Fruit fly (Drosophila melanogaster) whole organism, embryonic: ENCODE data around the gene CG6040.

Experiments used
- Aef1 ChIP-seq: fragments of 200-800 bp; sonication (Bioruptor generic); IDR thresholded peaks from 3 replicates; pipeline ENCODE4 v1.3.6; 2022; ENCODE audit warnings: missing biosample characterization, missing genetic modification characterization
- Atf-2 ChIP-seq: fragments of 200-800 bp; sonication (Bioruptor generic); optimal IDR thresholded peaks from 2 replicates; lab custom pipeline; 2016; ENCODE audit warnings: missing biosample characterization, missing genetic modification characterization
- Atf3 ChIP-seq: fragments of 200-800 bp; sonication (Bioruptor generic); optimal IDR thresholded peaks from 3 replicates; lab custom pipeline; 2016; ENCODE audit warnings: missing biosample characterization, missing genetic modification characterization
- BEAF-32 ChIP-seq: fragments of 200-800 bp; sonication (Bioruptor generic); optimal IDR thresholded peaks from 3 replicates; lab custom pipeline; 2017; ENCODE audit warnings: missing biosample characterization, missing genetic modification characterization, mild to moderate bottlenecking, moderate library complexity, missing genetic modification reagents
- Blimp-1 ChIP-seq: fragments of 200-800 bp; sonication (Bioruptor generic); optimal IDR thresholded peaks from 3 replicates; lab custom pipeline; 2018; ENCODE audit warnings: missing biosample characterization, missing genetic modification characterization, mild to moderate bottlenecking, moderate library complexity, missing genetic modification reagents
- CG10147 ChIP-seq: fragments of 200-800 bp; sonication (Bioruptor generic); optimal IDR thresholded peaks from 2 replicates; lab custom pipeline; 2019; ENCODE audit warnings: missing biosample characterization, mild to moderate bottlenecking, missing genetic modification characterization, moderate library complexity
- CG10321 ChIP-seq: fragments of 200-800 bp; sonication (Bioruptor generic); IDR thresholded peaks from 2 replicates; pipeline ENCODE4 v1.3.6; 2022; ENCODE audit warnings: missing biosample characterization, missing genetic modification characterization
- CG10979 ChIP-seq: fragments of 200-800 bp; sonication (Bioruptor generic); optimal IDR thresholded peaks from 2 replicates; lab custom pipeline; 2018; ENCODE audit warnings: missing biosample characterization, mild to moderate bottlenecking, missing genetic modification characterization, moderate library complexity
- CG11247 ChIP-seq: fragments of 200-800 bp; sonication (Bioruptor generic); IDR thresholded peaks from 2 replicates; pipeline ENCODE4 v1.3.6; 2022; ENCODE audit warnings: missing biosample characterization, missing genetic modification characterization
- CG12071 ChIP-seq: fragments of 200-800 bp; sonication (Bioruptor generic); optimal IDR thresholded peaks from 3 replicates; lab custom pipeline; 2018; ENCODE audit warnings: missing biosample characterization, mild to moderate bottlenecking, missing genetic modification characterization
- CG13123 ChIP-seq: fragments of 200-800 bp; sonication (Bioruptor generic); optimal IDR thresholded peaks from 2 replicates; lab custom pipeline; 2016; ENCODE audit warnings: missing biosample characterization, missing genetic modification characterization
- CG13624 ChIP-seq: fragments of 200-800 bp; sonication (Bioruptor generic); optimal IDR thresholded peaks from 2 replicates; lab custom pipeline; 2016; ENCODE audit warnings: missing biosample characterization, missing genetic modification characterization
- CG14014 ChIP-seq: fragments of 200-800 bp; sonication (Bioruptor generic); IDR thresholded peaks from 2 replicates; pipeline ENCODE4 v1.3.6; 2022; ENCODE audit warnings: missing biosample characterization, missing genetic modification characterization
- CG1602 ChIP-seq: fragments of 200-800 bp; sonication (Bioruptor generic); optimal IDR thresholded peaks from 3 replicates; lab custom pipeline; 2016; ENCODE audit warnings: missing biosample characterization, missing genetic modification characterization
- CG16813 ChIP-seq: fragments of 200-800 bp; sonication (Bioruptor generic); IDR thresholded peaks from 3 replicates; pipeline ENCODE4 v1.3.6; 2022; ENCODE audit warnings: missing biosample characterization, missing genetic modification characterization; ENCODE audit not compliant: partially characterized antibody
- CG2678 ChIP-seq: fragments of 200-800 bp; sonication (Bioruptor generic); optimal IDR thresholded peaks from 3 replicates; lab custom pipeline; 2019; ENCODE audit warnings: missing biosample characterization, mild to moderate bottlenecking, missing genetic modification characterization, moderate library complexity
- CG30020 ChIP-seq: fragments of 200-800 bp; optimal IDR thresholded peaks from 2 replicates; lab custom pipeline; 2019; ENCODE audit warnings: missing biosample characterization, mild to moderate bottlenecking, missing genetic modification characterization, moderate library complexity
- CG31441 ChIP-seq: fragments of 200-800 bp; sonication (Bioruptor generic); IDR thresholded peaks from 2 replicates; pipeline ENCODE4 v1.3.6; 2022; ENCODE audit warnings: missing biosample characterization, missing genetic modification characterization
- CG4617 ChIP-seq: fragments of 200-800 bp; sonication (Bioruptor generic); optimal IDR thresholded peaks from 3 replicates; lab custom pipeline; 2016; ENCODE audit warnings: missing biosample characterization, missing genetic modification characterization, borderline replicate concordance
- CG7556 ChIP-seq: fragments of 200-800 bp; sonication (Bioruptor generic); optimal IDR thresholded peaks from 2 replicates; lab custom pipeline; 2017; ENCODE audit warnings: missing biosample characterization, mild to moderate bottlenecking, missing genetic modification characterization
- CG7839 ChIP-seq: fragments of 200-800 bp; sonication (Bioruptor generic); optimal IDR thresholded peaks from 3 replicates; lab custom pipeline; 2018; ENCODE audit warnings: missing biosample characterization, mild to moderate bottlenecking, missing genetic modification characterization, moderate library complexity
- CG8089 ChIP-seq: fragments of 200-800 bp; sonication (Bioruptor generic); optimal IDR thresholded peaks from 3 replicates; lab custom pipeline; 2016; ENCODE audit warnings: missing biosample characterization, missing genetic modification characterization
- CG8281 ChIP-seq: fragments of 200-800 bp; sonication (Bioruptor generic); optimal IDR thresholded peaks from 2 replicates; lab custom pipeline; 2018; ENCODE audit warnings: missing biosample characterization, mild to moderate bottlenecking, missing genetic modification characterization, moderate library complexity
- Dek ChIP-seq: fragments of 200-800 bp; sonication (Bioruptor generic); optimal IDR thresholded peaks from 3 replicates; lab custom pipeline; 2019; ENCODE audit warnings: missing biosample characterization, mild to moderate bottlenecking, missing genetic modification characterization, moderate library complexity
- Dref ChIP-seq: fragments of 200-800 bp; sonication (Bioruptor generic); IDR thresholded peaks from 2 replicates; pipeline ENCODE4 v1.3.6; 2022; ENCODE audit warnings: missing biosample characterization, missing genetic modification characterization
- E2f2 ChIP-seq: fragments of 200-800 bp; sonication (Bioruptor generic); IDR thresholded peaks from 2 replicates; pipeline ENCODE4 v1.3.6; 2022; ENCODE audit warnings: missing biosample characterization, missing genetic modification characterization
- Fer1 ChIP-seq: fragments of 200-800 bp; sonication (Bioruptor generic); optimal IDR thresholded peaks from 2 replicates; lab custom pipeline; 2017; ENCODE audit warnings: missing biosample characterization, mild to moderate bottlenecking, missing genetic modification characterization
- HHEX ChIP-seq: fragments of 200-800 bp; sonication (Bioruptor generic); optimal IDR thresholded peaks from 3 replicates; lab custom pipeline; 2017; ENCODE audit warnings: missing biosample characterization, mild to moderate bottlenecking, missing genetic modification characterization, missing genetic modification reagents
- HLH3B ChIP-seq: fragments of 200-800 bp; sonication (Bioruptor generic); IDR thresholded peaks from 2 replicates; pipeline ENCODE4 v1.3.6; 2022; ENCODE audit warnings: missing biosample characterization, missing genetic modification characterization
- Hr51 ChIP-seq, 2 experiments: fragments of 200-800 bp; sonication (Bioruptor generic); optimal IDR thresholded peaks; 2 replicates in 1 of 2; 3 replicates in 1 of 2; lab custom pipeline; 2016 to 2018; ENCODE audit warnings: missing biosample characterization in 2 of 2, missing genetic modification characterization in 2 of 2, mild to moderate bottlenecking in 1 of 2, moderate library complexity in 1 of 2
- Lpt ChIP-seq: fragments of >200 bp; optimal IDR thresholded peaks from 2 replicates; lab custom pipeline; 2018; ENCODE audit warnings: missing biosample characterization, missing genetic modification characterization
- Max ChIP-seq: fragments of 200-800 bp; sonication (Bioruptor generic); optimal IDR thresholded peaks from 2 replicates; lab custom pipeline; 2016; ENCODE audit warnings: missing biosample characterization, mild to moderate bottlenecking, missing genetic modification characterization
- NC2α ChIP-seq: fragments of 200-800 bp; sonication (Bioruptor generic); optimal IDR thresholded peaks from 2 replicates; lab custom pipeline; 2016; ENCODE audit warnings: missing biosample characterization, missing genetic modification characterization
- NK7.1 ChIP-seq: fragments of 200-800 bp; sonication (Bioruptor generic); optimal IDR thresholded peaks from 3 replicates; lab custom pipeline; 2016; ENCODE audit warnings: missing biosample characterization, missing genetic modification characterization
- Nf-YC ChIP-seq: fragments of 200-800 bp; optimal IDR thresholded peaks from 3 replicates; lab custom pipeline; 2019; ENCODE audit warnings: missing biosample characterization, mild to moderate bottlenecking, missing genetic modification characterization, moderate library complexity
- aop ChIP-seq: fragments of 200-800 bp; sonication (Bioruptor generic); IDR thresholded peaks from 2 replicates; pipeline ENCODE4 v1.3.6; 2022; ENCODE audit warnings: missing biosample characterization, missing genetic modification characterization
- az2 ChIP-seq: fragments of 200-800 bp; sonication (Bioruptor generic); optimal IDR thresholded peaks from 3 replicates; lab custom pipeline; 2016; ENCODE audit warnings: missing biosample characterization, missing genetic modification characterization
- cato ChIP-seq: fragments of 200-800 bp; sonication (Bioruptor generic); optimal IDR thresholded peaks from 2 replicates; lab custom pipeline; 2016; ENCODE audit warnings: missing biosample characterization, missing genetic modification characterization, borderline replicate concordance
- dati ChIP-seq: fragments of 200-800 bp; sonication (Bioruptor generic); IDR thresholded peaks from 2 replicates; pipeline ENCODE4 v1.3.6; 2022; ENCODE audit warnings: missing biosample characterization, missing genetic modification characterization
- dmrt11E ChIP-seq: fragments of 200-800 bp; sonication (Bioruptor generic); optimal IDR thresholded peaks from 3 replicates; lab custom pipeline; 2018; ENCODE audit warnings: missing biosample characterization, mild to moderate bottlenecking, missing genetic modification characterization, moderate library complexity
- ftz-f1 ChIP-seq: fragments of 200-800 bp; sonication (Bioruptor generic); optimal IDR thresholded peaks from 2 replicates; lab custom pipeline; 2016; ENCODE audit warnings: missing biosample characterization, missing genetic modification characterization
- gem ChIP-seq: fragments of 200-800 bp; sonication (Bioruptor generic); optimal IDR thresholded peaks from 2 replicates; lab custom pipeline; 2019; ENCODE audit warnings: missing biosample characterization, mild to moderate bottlenecking, missing genetic modification characterization, moderate library complexity
- ind ChIP-seq: fragments of 200-800 bp; sonication (Bioruptor generic); optimal IDR thresholded peaks from 3 replicates; lab custom pipeline; 2016; ENCODE audit warnings: missing biosample characterization, missing genetic modification characterization
- pzg ChIP-seq: fragments of 200-800 bp; sonication (Bioruptor generic); optimal IDR thresholded peaks from 3 replicates; lab custom pipeline; 2018; ENCODE audit warnings: missing biosample characterization, mild to moderate bottlenecking, missing genetic modification characterization, moderate library complexity
- row ChIP-seq: fragments of 200-800 bp; sonication (Bioruptor generic); IDR thresholded peaks from 3 replicates; pipeline ENCODE4 v1.3.6; 2022; ENCODE audit warnings: missing biosample characterization, missing genetic modification characterization
- sens-2 ChIP-seq: fragments of 200-800 bp; sonication (Bioruptor generic); IDR thresholded peaks from 2 replicates; pipeline ENCODE4 v1.3.6; 2022; ENCODE audit warnings: missing biosample characterization, missing genetic modification characterization
- sug ChIP-seq: fragments of 200-800 bp; optimal IDR thresholded peaks from 2 replicates; lab custom pipeline; 2019; ENCODE audit warnings: missing biosample characterization, mild to moderate bottlenecking, missing genetic modification characterization, moderate library complexity
- zf30C ChIP-seq: fragments of 200-800 bp; sonication (Bioruptor generic); optimal IDR thresholded peaks from 3 replicates; lab custom pipeline; 2018; ENCODE audit warnings: missing biosample characterization, mild to moderate bottlenecking, missing genetic modification characterization

CG6040 gene

dm6 chr3R:19096299-19097048 lies at the start of gene CG6040 (continued):
- TF ChIP-seq NK7.1 (GFP tag; lab: Kevin White, UChicago) (no peak), CG8281 (tag; lab: Kevin White, UChicago) (peak; percentile 88), CG4617 (peak; percentile 13), az2 (peak; percentile 52), CG10147 (GFP tag; lab: Kevin White, UChicago) (peak; percentile 47), Blimp-1 (GFP tag; lab: Kevin White, UChicago) (no peak), row (GFP tag; lab: Robert Waterston, UW) (peak; percentile 16; the same call in 1 of the 3 replicates), Atf3 (GFP tag; lab: Kevin White, UChicago) (peak; percentile 63), CG7556 (GFP tag; lab: Kevin White, UChicago) (peak; percentile 3), CG12071 (GFP tag; lab: Kevin White, UChicago) (no peak), sug (tag; lab: Kevin White, UChicago) (peak; percentile 62), sens-2 (GFP tag; lab: Robert Waterston, UW) (no peak), CG31441 (GFP tag; lab: Robert Waterston, UW) (peak; percentile 45; the same call in 1 of the 2 replicates), Aef1 (GFP tag; lab: Robert Waterston, UW) (0 out of 3 replicates have a peak, but pooled peaks have one; percentile 45), CG1602 (peak; percentile 42), cato (GFP tag; lab: Kevin White, UChicago) (peak; percentile 21), HLH3B (GFP tag; lab: Robert Waterston, UW) (0 out of 2 replicates have a peak, but pooled peaks have one; percentile 25), Fer1 (peak; percentile 54), Hr51 (GFP tag; optimal IDR thresholded peaks at IDR 0.05; lab: Kevin White, UChicago) (peak; percentile 15 to 33), Dref (GFP tag; lab: Robert Waterston, UW) (no peak), aop (GFP tag; lab: Robert Waterston, UW) (0 out of 2 replicates have a peak, but pooled peaks have one; percentile 12), HHEX (peak; percentile 42), CG7839 (tag; lab: Kevin White, UChicago) (peak; percentile 15), dmrt11E (peak; percentile 52), CG11247 (GFP tag; lab: Robert Waterston, UW) (no peak), BEAF-32 (GFP tag; lab: Kevin White, UChicago) (peak; percentile 52), gem (peak; percentile 40), Atf-2 (peak; percentile 10), CG2678 (tag; lab: Kevin White, UChicago) (peak; percentile 23), Nf-YC (peak; percentile 24), ftz-f1 (GFP tag; lab: Kevin White, UChicago) (peak; percentile 15), CG8089 (GFP tag; lab: Kevin White, UChicago) (peak; percentile 28), CG13624 (GFP tag; lab: Kevin White, UChicago) (peak; percentile 55), NC2α (GFP tag; lab: Kevin White, UChicago) (peak; percentile 38), CG10321 (GFP tag; lab: Robert Waterston, UW) (peak; percentile 52; the same call in 1 of the 2 replicates), CG10979 (tag; lab: Kevin White, UChicago) (peak; percentile 36), Lpt (GFP tag; lab: Kevin White, UChicago) (peak; percentile 60), CG13123 (GFP tag; lab: Kevin White, UChicago) (peak; percentile 1), E2f2 (GFP tag; lab: Robert Waterston, UW) (peak; percentile 69), CG14014 (peak; percentile 42; the same call in 1 of the 2 replicates), pzg (GFP tag; lab: Kevin White, UChicago) (peak; percentile 69), dati (GFP tag; lab: Robert Waterston, UW) (no peak), Max (GFP tag; lab: Kevin White, UChicago) (peak; percentile 68), zf30C (no peak), CG30020 (tag; lab: Kevin White, UChicago) (peak; percentile 12), ind (GFP tag; lab: Kevin White, UChicago) (peak; percentile 37), Dek (tag; lab: Kevin White, UChicago) (peak; percentile 57), CG16813 (GFP tag; lab: Robert Waterston, UW) (peak; percentile 26; the same call in 2 of the 3 replicates)
